Fruit fly (Drosophila melanogaster) whole organism, embryonic: ENCODE measurements around the gene TfIIA-S.

ENCODE experiments used
- BtbVII ChIP-seq: fragments of 200-800 bp; sonication (Bioruptor generic); optimal IDR thresholded peaks from 3 replicates; lab custom pipeline; 2017; ENCODE audit warnings: missing biosample characterization, mild to moderate bottlenecking, missing genetic modification characterization
- CG10462 ChIP-seq: fragments of 200-800 bp; sonication (Bioruptor generic); optimal IDR thresholded peaks from 2 replicates; lab custom pipeline; 2016; ENCODE audit warnings: missing biosample characterization, missing genetic modification characterization
- CG10959 ChIP-seq: fragments of 200-800 bp; sonication (Bioruptor generic); IDR thresholded peaks from 2 replicates; pipeline ENCODE4 v1.3.6; 2022; ENCODE audit warnings: missing biosample characterization, missing genetic modification characterization
- CG11696 ChIP-seq: fragments of 200-800 bp; sonication (Bioruptor generic); IDR thresholded peaks from 2 replicates; pipeline ENCODE4 v1.3.6; 2022; ENCODE audit warnings: missing biosample characterization, missing genetic modification characterization
- CG12391 ChIP-seq: fragments of 200-800 bp; sonication (Bioruptor generic); optimal IDR thresholded peaks from 3 replicates; lab custom pipeline; 2018; ENCODE audit warnings: missing biosample characterization, mild to moderate bottlenecking, missing genetic modification characterization, moderate library complexity
- CG14050 ChIP-seq: fragments of 200-800 bp; sonication (Bioruptor generic); IDR thresholded peaks from 3 replicates; pipeline ENCODE4 v1.3.6; 2022; ENCODE audit warnings: missing biosample characterization, missing genetic modification characterization
- CG15269 ChIP-seq: fragments of 200-800 bp; sonication (Bioruptor generic); optimal IDR thresholded peaks from 2 replicates; lab custom pipeline; 2018; ENCODE audit warnings: missing biosample characterization, mild to moderate bottlenecking, missing genetic modification characterization, moderate library complexity
- CG17361 ChIP-seq: fragments of 200-800 bp; sonication (Bioruptor generic); IDR thresholded peaks from 3 replicates; pipeline ENCODE4 v1.3.6; 2022; ENCODE audit warnings: missing biosample characterization, missing genetic modification characterization
- CG1832 ChIP-seq: fragments of 200-800 bp; sonication (Bioruptor generic); optimal IDR thresholded peaks from 2 replicates; lab custom pipeline; 2017; ENCODE audit warnings: missing biosample characterization, mild to moderate bottlenecking, missing genetic modification characterization, inconsistent platforms
- CG31224 ChIP-seq: fragments of 200-800 bp; sonication (Bioruptor generic); IDR thresholded peaks from 2 replicates; pipeline ENCODE4 v1.3.6; 2022; ENCODE audit warnings: missing biosample characterization, missing genetic modification characterization
- CG7928 ChIP-seq: fragments of 200-800 bp; sonication (Bioruptor generic); optimal IDR thresholded peaks from 2 replicates; lab custom pipeline; 2017; ENCODE audit warnings: missing biosample characterization, mild to moderate bottlenecking, missing genetic modification characterization
- CG7987 ChIP-seq: fragments of 200-800 bp; sonication (Bioruptor generic); optimal IDR thresholded peaks from 2 replicates; lab custom pipeline; 2018; ENCODE audit warnings: missing biosample characterization, mild to moderate bottlenecking, missing genetic modification characterization, moderate library complexity
- CG9609 ChIP-seq: fragments of 200-800 bp; sonication (Bioruptor generic); optimal IDR thresholded peaks from 3 replicates; lab custom pipeline; 2016; ENCODE audit warnings: missing biosample characterization, missing genetic modification characterization
- CG9932 ChIP-seq: fragments of 200-800 bp; sonication (Bioruptor generic); IDR thresholded peaks from 2 replicates; pipeline ENCODE4 v1.3.6; 2022; ENCODE audit warnings: missing biosample characterization, missing genetic modification characterization
- D ChIP-seq, 2 experiments: fragments of 200-800 bp in 1 of 2; fragments of >200 bp in 1 of 2; sonication (Bioruptor generic) in 1 of 2; optimal IDR thresholded peaks; 2 replicates in 1 of 2; 3 replicates in 1 of 2; lab custom pipeline; 2017; ENCODE audit warnings: mild to moderate bottlenecking in 1 of 2, missing biosample characterization in 1 of 2, missing genetic modification characterization in 1 of 2, missing genetic modification reagents in 1 of 2
- Dek ChIP-seq: fragments of 200-800 bp; sonication (Bioruptor generic); optimal IDR thresholded peaks from 3 replicates; lab custom pipeline; 2019; ENCODE audit warnings: missing biosample characterization, mild to moderate bottlenecking, missing genetic modification characterization, moderate library complexity
- Dip3 ChIP-seq: fragments of 200-800 bp; sonication (Bioruptor generic); optimal IDR thresholded peaks from 3 replicates; lab custom pipeline; 2016; ENCODE audit warnings: missing biosample characterization, missing genetic modification characterization
- Doc3 ChIP-seq: fragments of 200-800 bp; sonication (Bioruptor generic); IDR thresholded peaks from 3 replicates; pipeline ENCODE4 v1.3.6; 2022; ENCODE audit warnings: missing biosample characterization, missing genetic modification characterization; ENCODE audit not compliant: partially characterized antibody
- HLH54F ChIP-seq: fragments of 200-800 bp; sonication (Bioruptor generic); optimal IDR thresholded peaks from 3 replicates; lab custom pipeline; 2016; ENCODE audit warnings: missing biosample characterization, missing genetic modification characterization
- Kr ChIP-seq: fragments of 200-800 bp; sonication (Bioruptor generic); optimal IDR thresholded peaks from 2 replicates; lab custom pipeline; 2017; ENCODE audit warnings: missing biosample characterization, mild to moderate bottlenecking, missing genetic modification characterization
- Lpt ChIP-seq: fragments of >200 bp; optimal IDR thresholded peaks from 2 replicates; lab custom pipeline; 2018; ENCODE audit warnings: missing biosample characterization, missing genetic modification characterization
- MBD-R2 ChIP-seq: fragments of 200-800 bp; sonication (Bioruptor generic); IDR thresholded peaks from 2 replicates; pipeline ENCODE4 v1.3.6; 2022; ENCODE audit warnings: missing biosample characterization, missing genetic modification characterization
- MESR4 ChIP-seq: fragments of 200-800 bp; sonication (Bioruptor generic); optimal IDR thresholded peaks from 2 replicates; lab custom pipeline; 2018; ENCODE audit warnings: missing biosample characterization, mild to moderate bottlenecking, missing genetic modification characterization, moderate library complexity
- Mrtf ChIP-seq: fragments of 200-800 bp; sonication (Bioruptor generic); IDR thresholded peaks from 3 replicates; pipeline ENCODE4 v1.3.6; 2022; ENCODE audit warnings: missing biosample characterization, missing genetic modification characterization
- NC2β ChIP-seq: fragments of 200-800 bp; sonication (Bioruptor generic); optimal IDR thresholded peaks from 2 replicates; lab custom pipeline; 2016; ENCODE audit warnings: missing biosample characterization, missing genetic modification characterization
- NK7.1 ChIP-seq: fragments of 200-800 bp; sonication (Bioruptor generic); optimal IDR thresholded peaks from 3 replicates; lab custom pipeline; 2016; ENCODE audit warnings: missing biosample characterization, missing genetic modification characterization
- PHDP ChIP-seq: fragments of 200-800 bp; sonication (Bioruptor generic); optimal IDR thresholded peaks from 3 replicates; lab custom pipeline; 2018; ENCODE audit warnings: missing biosample characterization, mild to moderate bottlenecking, missing genetic modification characterization, moderate library complexity
- Scr ChIP-seq: fragments of 200-800 bp; sonication (Bioruptor generic); IDR thresholded peaks from 2 replicates; pipeline ENCODE4 v1.3.6; 2022; ENCODE audit warnings: missing biosample characterization, missing genetic modification characterization; ENCODE audit not compliant: partially characterized antibody
- Stat92E ChIP-seq, 3 experiments: fragments of >200 bp in 2 of 3; fragments of 200-800 bp in 1 of 3; sonication (Bioruptor generic) in 1 of 3; optimal IDR thresholded peaks; 2 replicates each; lab custom pipeline; 2017 to 2019; ENCODE audit warnings: missing biosample characterization in 3 of 3, missing genetic modification characterization in 3 of 3, mild to moderate bottlenecking in 1 of 3, moderate library complexity in 1 of 3
- Xbp1 ChIP-seq: fragments of 200-800 bp; sonication (Bioruptor generic); optimal IDR thresholded peaks from 3 replicates; lab custom pipeline; 2016; ENCODE audit warnings: missing biosample characterization, mild to moderate bottlenecking, missing genetic modification characterization
- btn ChIP-seq: fragments of 200-800 bp; sonication (Bioruptor generic); optimal IDR thresholded peaks from 2 replicates; lab custom pipeline; 2016; ENCODE audit warnings: missing biosample characterization, missing genetic modification characterization
- cas ChIP-seq: fragments of 200-800 bp; sonication (Bioruptor generic); IDR thresholded peaks from 2 replicates; pipeline ENCODE4 v1.3.6; 2022; ENCODE audit warnings: missing biosample characterization, missing genetic modification characterization
- crc ChIP-seq: fragments of 200-800 bp; sonication (Bioruptor generic); optimal IDR thresholded peaks from 2 replicates; lab custom pipeline; 2016; ENCODE audit warnings: missing biosample characterization, missing genetic modification characterization
- dpn ChIP-seq, 2 experiments: fragments of 200-800 bp; sonication (Bioruptor generic); optimal IDR thresholded peaks; 3 replicates each; lab custom pipeline; 2016; ENCODE audit warnings: missing biosample characterization in 2 of 2, missing genetic modification characterization in 2 of 2
- gem ChIP-seq: fragments of 200-800 bp; sonication (Bioruptor generic); optimal IDR thresholded peaks from 2 replicates; lab custom pipeline; 2019; ENCODE audit warnings: missing biosample characterization, mild to moderate bottlenecking, missing genetic modification characterization, moderate library complexity
- grn ChIP-seq: fragments of 200-800 bp; sonication (Bioruptor generic); optimal IDR thresholded peaks from 3 replicates; lab custom pipeline; 2017; ENCODE audit warnings: missing biosample characterization, missing genetic modification characterization
- hb ChIP-seq: fragments of 200-800 bp; sonication (Bioruptor generic); IDR thresholded peaks from 3 replicates; pipeline ENCODE4 v1.3.6; 2022; ENCODE audit warnings: missing biosample characterization, missing genetic modification characterization; ENCODE audit not compliant: partially characterized antibody
- jumu ChIP-seq: fragments of 200-800 bp; sonication (Bioruptor generic); optimal IDR thresholded peaks from 3 replicates; lab custom pipeline; 2016; ENCODE audit warnings: missing biosample characterization, missing genetic modification characterization
- knrl ChIP-seq: fragments of 200-800 bp; sonication (Bioruptor generic); IDR thresholded peaks from 3 replicates; pipeline ENCODE4 v1.3.6; 2022; ENCODE audit warnings: missing biosample characterization, missing genetic modification characterization; ENCODE audit not compliant: partially characterized antibody
- mam ChIP-seq: fragments of 200-800 bp; sonication (Bioruptor generic); optimal IDR thresholded peaks from 3 replicates; lab custom pipeline; 2016; ENCODE audit warnings: missing biosample characterization, missing genetic modification characterization
- mld ChIP-seq: fragments of 200-800 bp; sonication (Bioruptor generic); IDR thresholded peaks from 3 replicates; pipeline ENCODE4 v1.3.6; 2022; ENCODE audit warnings: missing biosample characterization, missing genetic modification characterization; ENCODE audit not compliant: partially characterized antibody
- pb ChIP-seq: fragments of 200-800 bp; sonication (Bioruptor generic); optimal IDR thresholded peaks from 3 replicates; lab custom pipeline; 2016; ENCODE audit warnings: missing biosample characterization, missing genetic modification characterization
- sd ChIP-seq: fragments of 200-800 bp; sonication (Bioruptor generic); optimal IDR thresholded peaks from 3 replicates; lab custom pipeline; 2018; ENCODE audit warnings: missing biosample characterization, mild to moderate bottlenecking, missing genetic modification characterization, moderate library complexity
- seq ChIP-seq: fragments of 200-800 bp; sonication (Bioruptor generic); IDR thresholded peaks from 2 replicates; pipeline ENCODE4 v1.3.6; 2022; ENCODE audit warnings: missing biosample characterization, missing genetic modification characterization
- sna ChIP-seq: fragments of 200-800 bp; sonication (Bioruptor generic); IDR thresholded peaks from 2 replicates; pipeline ENCODE4 v1.3.6; 2022; ENCODE audit warnings: missing biosample characterization, missing genetic modification characterization; ENCODE audit not compliant: partially characterized antibody
- stc ChIP-seq: fragments of 200-800 bp; sonication (Bioruptor generic); IDR thresholded peaks from 2 replicates; pipeline ENCODE4 v1.3.6; 2022; ENCODE audit warnings: missing biosample characterization, missing genetic modification characterization
- wor ChIP-seq: fragments of 200-800 bp; sonication (Bioruptor generic); IDR thresholded peaks from 2 replicates; pipeline ENCODE4 v1.3.6; 2022; ENCODE audit warnings: missing biosample characterization, missing genetic modification characterization

Gene TfIIA-S

DNA sequence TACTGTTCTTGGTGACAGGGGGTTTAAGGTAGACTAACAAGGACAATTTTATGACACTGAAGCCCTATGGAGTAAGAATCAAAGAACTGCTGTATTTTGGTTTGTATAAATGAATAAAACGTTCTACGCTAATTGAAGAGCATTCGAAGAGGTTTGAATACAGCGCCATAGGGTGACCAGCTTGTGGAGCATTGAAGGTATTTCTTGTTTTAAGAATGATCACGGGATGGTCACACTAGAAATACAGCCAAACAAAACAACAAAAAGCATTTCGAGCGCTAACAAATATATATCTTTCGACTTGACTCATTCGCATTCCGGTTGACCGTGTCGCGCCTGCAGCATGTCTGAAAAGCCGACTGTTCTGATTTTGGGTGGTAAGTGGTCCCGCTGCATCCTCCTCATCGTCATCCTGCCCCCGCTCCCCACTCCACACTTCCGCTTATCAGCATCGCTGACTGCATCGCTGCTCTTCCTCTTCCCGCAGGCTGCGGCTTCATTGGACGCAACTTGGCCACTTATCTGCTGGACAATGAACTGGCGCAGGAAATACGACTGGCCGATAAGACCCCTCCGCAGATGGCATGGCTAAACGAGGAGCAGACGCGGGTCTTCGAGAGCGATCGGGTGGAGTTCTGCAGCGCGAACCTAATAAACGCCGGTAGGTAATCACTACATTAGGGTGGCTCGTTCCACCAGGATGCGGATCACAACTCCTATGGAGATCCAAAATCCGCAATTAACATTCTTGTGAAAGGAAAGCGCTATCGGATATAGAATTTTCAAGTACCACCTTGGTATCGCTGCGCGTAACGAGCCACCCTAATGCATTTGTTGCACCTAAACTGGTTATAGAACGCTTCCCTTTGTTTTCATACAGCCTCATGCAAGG, 43.1 kb upstream of the TfIIA-S start, which contains the start of gene CG5854 (continued):
- TF ChIP-seq MBD-R2 (GFP tag; lab: Robert Waterston, UW) (peak; percentile 57; the same call in 1 of the 2 replicates), mld (GFP tag; lab: Robert Waterston, UW) (0 out of 3 replicates have a peak, but pooled peaks have one; percentile 19), HLH54F (peak; percentile 38), BtbVII (GFP tag; lab: Kevin White, UChicago) (peak; percentile 76), D (optimal IDR thresholded peaks at IDR 0.05; lab: Kevin White, UChicago) (no peak), D (GFP tag; optimal IDR thresholded peaks at IDR 0.05; lab: Kevin White, UChicago) (peak; percentile 74), CG7987 (GFP tag; lab: Kevin White, UChicago) (peak; percentile 59), MESR4 (GFP tag; lab: Kevin White, UChicago) (peak; percentile 86), Kr (GFP tag; lab: Kevin White, UChicago) (no peak), Stat92E (GFP tag; optimal IDR thresholded peaks at IDR 0.05; lab: Kevin White, UChicago) (peak in 1 of 3 experiments; percentile 74), NK7.1 (peak; percentile 12), PHDP (tag; lab: Kevin White, UChicago) (peak; percentile 77), knrl (GFP tag; lab: Robert Waterston, UW) (no peak), NC2β (GFP tag; lab: Kevin White, UChicago) (peak; percentile 75), stc (peak; percentile 82), CG10462 (peak; percentile 65), mam (peak; percentile 59), pb (GFP tag; lab: Kevin White, UChicago) (peak; percentile 68), Dek (tag; lab: Kevin White, UChicago) (peak; percentile 22), CG10959 (GFP tag; lab: Robert Waterston, UW) (peak; percentile 42; the same call in 1 of the 2 replicates), gem (peak; percentile 79), btn (GFP tag; lab: Kevin White, UChicago) (peak; percentile 67), CG14050 (GFP tag; lab: Robert Waterston, UW) (peak; percentile 35; the same call in 1 of the 3 replicates), hb (GFP tag; lab: Robert Waterston, UW) (no peak), jumu (peak; percentile 5), cas (no peak), Doc3 (GFP tag; lab: Robert Waterston, UW) (no peak), sna (no peak; the same call in 1 of the 2 replicates), Xbp1 (GFP tag; lab: Kevin White, UChicago) (peak; percentile 79), wor (GFP tag; lab: Robert Waterston, UW) (peak; percentile 48), Mrtf (GFP tag; lab: Robert Waterston, UW) (peak; percentile 39; the same call in 1 of the 3 replicates), dpn (GFP tag; optimal IDR thresholded peaks at IDR 0.05; lab: Kevin White, UChicago) (peak; percentile 54 to 85), CG11696 (GFP tag; lab: Robert Waterston, UW) (0 out of 2 replicates have a peak, but pooled peaks have one; percentile 43), CG9932 (GFP tag; lab: Robert Waterston, UW) (0 out of 2 replicates have a peak, but pooled peaks have one; percentile 24), sd (peak; percentile 88), seq (peak; percentile 47; the same call in 1 of the 2 replicates), CG17361 (GFP tag; lab: Robert Waterston, UW) (peak; percentile 73), CG12391 (tag; lab: Kevin White, UChicago) (peak; percentile 70), Dip3 (peak; percentile 32), grn (GFP tag; lab: Kevin White, UChicago) (peak; percentile 52), Lpt (GFP tag; lab: Kevin White, UChicago) (no peak), CG1832 (GFP tag; lab: Kevin White, UChicago) (no peak), CG31224 (GFP tag; lab: Robert Waterston, UW) (no peak), CG9609 (peak; percentile 61), CG7928 (GFP tag; lab: Kevin White, UChicago) (peak; percentile 19), Scr (GFP tag; lab: Robert Waterston, UW) (no peak), crc (GFP tag; lab: Kevin White, UChicago) (peak; percentile 44), CG15269 (tag; lab: Kevin White, UChicago) (peak; percentile 77)
